Worm (Caenorhabditis elegans): Measurements from ENCODE around the gene srh-74.

srh-74 gene

DNA sequence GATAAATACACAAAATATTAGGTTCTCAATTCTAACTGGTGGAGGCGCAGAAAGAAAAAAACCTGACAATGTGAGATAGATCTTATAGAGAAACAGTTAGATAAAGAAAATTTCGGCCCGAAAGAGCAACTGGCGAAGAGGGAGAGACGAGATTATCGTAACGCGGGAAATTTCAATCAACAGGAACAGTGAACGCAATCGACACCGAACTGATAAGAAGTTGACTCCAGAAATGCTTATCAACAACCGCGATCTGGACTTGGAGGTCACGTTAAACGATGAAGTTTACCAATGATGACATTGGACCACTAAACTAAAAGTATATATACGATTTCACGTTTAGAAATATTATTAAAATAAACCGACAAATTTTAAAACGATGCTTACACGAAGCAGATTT lies 27.8 kb upstream of the srh-74 start:
- TF ChIP-seq lin-11 (tag; optimal IDR thresholded peaks at IDR 0.05) (no peak), elt-2 (tag; optimal IDR thresholded peaks at IDR 0.05) (peak; percentile 89), ceh-2 (tag; optimal IDR thresholded peaks at IDR 0.05) (no peak), ama-1 (optimal IDR thresholded peaks at IDR 0.05) (peak; percentile 23)

DNA sequence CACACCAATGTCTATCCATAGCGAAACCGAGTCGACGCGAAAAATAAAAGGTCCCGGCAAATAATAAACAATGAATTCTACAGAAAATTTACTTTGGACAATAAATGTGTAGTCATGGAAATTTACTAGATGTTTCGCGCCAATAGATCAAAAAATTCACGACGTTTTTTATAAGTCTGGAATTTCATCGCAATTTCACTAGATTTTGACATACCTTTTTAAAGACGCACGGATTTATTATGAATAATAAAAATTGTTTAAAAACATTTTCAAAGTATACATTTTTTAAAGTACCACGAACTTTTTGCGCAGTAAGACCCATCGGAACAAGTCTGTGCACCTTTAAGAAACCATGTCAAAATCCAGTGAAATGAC lies 27.4 kb upstream of the srh-74 start:
- TF ChIP-seq ceh-30 (tag; optimal IDR thresholded peaks at IDR 0.05) (no peak), F13H6.1 (tag; optimal IDR thresholded peaks at IDR 0.05) (no peak), ama-1 (optimal IDR thresholded peaks at IDR 0.05) (no peak), ceh-2 (tag; optimal IDR thresholded peaks at IDR 0.05) (no peak)

DNA sequence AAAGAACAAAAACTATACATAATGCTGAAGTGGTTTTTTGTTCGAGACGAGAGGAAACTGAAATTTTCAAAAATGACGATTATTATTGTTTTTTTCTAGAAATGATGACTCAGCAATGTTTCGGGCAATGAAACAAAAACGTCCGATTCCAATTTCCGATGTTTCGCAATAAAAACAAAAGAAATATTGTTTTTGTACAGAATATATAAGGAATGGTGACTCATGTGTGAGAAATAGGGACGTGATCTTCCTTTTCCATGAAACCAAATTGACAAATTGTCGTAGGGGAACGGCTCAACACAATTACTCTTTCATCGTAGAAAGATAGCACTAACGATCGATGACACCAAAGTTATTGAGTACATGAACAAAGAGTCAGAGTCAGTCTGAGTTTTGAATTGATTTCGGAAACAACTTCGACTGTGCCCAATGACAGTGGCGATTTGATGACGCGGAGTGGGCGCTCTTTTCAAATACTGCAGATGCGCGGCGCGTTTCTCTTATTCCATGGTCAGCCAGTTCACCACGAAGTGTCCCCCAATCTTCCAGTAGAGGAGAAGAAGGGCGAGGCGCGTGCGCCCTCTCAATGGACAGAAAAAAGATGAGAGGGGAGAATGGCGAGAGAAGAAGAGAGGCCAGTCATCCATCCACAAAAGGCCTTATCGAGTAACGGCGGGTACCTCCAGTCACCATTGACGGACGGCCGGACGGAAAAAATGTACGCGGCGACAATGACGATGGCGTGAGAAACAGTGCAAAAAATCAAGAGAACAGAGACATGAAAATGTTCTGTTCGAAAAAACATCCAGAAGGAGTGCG lies 26.8 kb upstream of the srh-74 start:
- no peak for TF ChIP-seq hlh-15 (tag; optimal IDR thresholded peaks at IDR 0.05)
- TF ChIP-seq K09A11.1 (tag; optimal IDR thresholded peaks at IDR 0.05; ENCODE audit: insufficient read depth), result no peak
- TF ChIP-seq hlh-6 (tag; optimal IDR thresholded peaks at IDR 0.05), result peak; percentile 32
- TF ChIP-seq ztf-16 (tag; optimal IDR thresholded peaks at IDR 0.05), result no peak
- no peak for TF ChIP-seq mec-3 (tag; optimal IDR thresholded peaks at IDR 0.05; ENCODE audit: borderline replicate concordance)
- TF ChIP-seq ceh-6 (GFP tag; optimal IDR thresholded peaks at IDR 0.05), result no peak
- TF ChIP-seq npax-4 (tag; optimal IDR thresholded peaks at IDR 0.05), result no peak
- peak; percentile 14 for TF ChIP-seq ref-2 (tag; optimal IDR thresholded peaks at IDR 0.05)
- no peak for TF ChIP-seq fax-1 (tag; optimal IDR thresholded peaks at IDR 0.05)
- TF ChIP-seq eyg-1 (tag; optimal IDR thresholded peaks at IDR 0.05), result no peak
- peak; percentile 13 for TF ChIP-seq ceh-18 (tag; optimal IDR thresholded peaks at IDR 0.05)
- no peak for TF ChIP-seq dve-1 (tag; optimal IDR thresholded peaks at IDR 0.05)
- no peak for TF ChIP-seq hlh-30 (tag; optimal IDR thresholded peaks at IDR 0.05; ENCODE audit: insufficient read depth)
- TF ChIP-seq ceh-31 (tag; optimal IDR thresholded peaks at IDR 0.05), result peak; percentile 31
- no peak for TF ChIP-seq ceh-30 (tag; optimal IDR thresholded peaks at IDR 0.05)
- TF ChIP-seq unc-42 (tag; optimal IDR thresholded peaks at IDR 0.05), result peak; percentile 25
- no peak for TF ChIP-seq odd-2 (tag; optimal IDR thresholded peaks at IDR 0.05)
- TF ChIP-seq elt-2 (tag; optimal IDR thresholded peaks at IDR 0.05), result no peak
- TF ChIP-seq nfya-1 (tag; optimal IDR thresholded peaks at IDR 0.05), result peak; percentile 23
- TF ChIP-seq sdc-2 (tag; optimal IDR thresholded peaks at IDR 0.05), result peak; percentile 26
- TF ChIP-seq zip-5 (tag; optimal IDR thresholded peaks at IDR 0.05), result no peak
- peak; percentile 54 for TF ChIP-seq elt-4 (tag; optimal IDR thresholded peaks at IDR 0.05)

DNA sequence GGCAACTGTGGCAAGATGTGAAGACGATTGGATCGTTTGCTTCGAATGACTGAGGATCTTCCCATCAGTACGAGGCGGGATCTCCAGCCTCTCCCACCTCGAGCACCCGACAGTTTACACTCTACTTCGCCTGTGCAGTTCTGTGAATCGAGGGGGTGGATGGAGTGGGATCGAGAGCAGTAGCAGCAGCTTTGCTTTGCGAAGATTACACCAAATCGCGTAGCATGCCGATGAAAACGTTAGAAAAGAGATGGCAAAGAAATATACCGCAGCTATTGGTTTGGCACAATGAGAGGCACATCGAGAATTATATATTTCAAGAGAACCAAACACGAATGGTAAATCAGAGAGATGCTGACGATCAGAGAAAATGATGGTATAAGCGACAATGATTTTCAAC lies 25.9 kb upstream of the srh-74 start, which contains the start of gene act-3:
Gene act-3, minus strand, starts transcription at position 51 of the 400 bp plus-strand sequence.
- no peak for TF ChIP-seq pax-1 (tag; optimal IDR thresholded peaks at IDR 0.05)
- peak; percentile 27 for TF ChIP-seq unc-55 (GFP tag; optimal IDR thresholded peaks at IDR 0.05)
- TF ChIP-seq nfya-1 (tag; optimal IDR thresholded peaks at IDR 0.05), result peak; percentile 53
- TF ChIP-seq fkh-10 (GFP tag; optimal IDR thresholded peaks at IDR 0.05), result no peak
- TF ChIP-seq madf-2 (tag; optimal IDR thresholded peaks at IDR 0.05), result no peak
- no peak for TF ChIP-seq sdc-2 (tag; optimal IDR thresholded peaks at IDR 0.05)
- no peak for TF ChIP-seq npax-4 (tag; optimal IDR thresholded peaks at IDR 0.05)
- TF ChIP-seq sox-2 (GFP tag; IDR thresholded peaks at IDR 0.05), result no peak
- TF ChIP-seq ama-1 (optimal IDR thresholded peaks at IDR 0.05), result no peak
- TF ChIP-seq K02D7.2 (tag; optimal IDR thresholded peaks at IDR 0.05), result no peak
- peak; percentile 92 for TF ChIP-seq ceh-18 (tag; optimal IDR thresholded peaks at IDR 0.05)
- TF ChIP-seq pha-2 (tag; optimal IDR thresholded peaks at IDR 0.05), result no peak
- TF ChIP-seq rnt-1 (tag; optimal IDR thresholded peaks at IDR 0.05), result peak; percentile 67
- no peak for TF ChIP-seq ceh-9 (tag; optimal IDR thresholded peaks at IDR 0.05)
- no peak for TF ChIP-seq pag-3 (tag; optimal IDR thresholded peaks at IDR 0.05; ENCODE audit: borderline replicate concordance)
- no peak for TF ChIP-seq eyg-1 (tag; optimal IDR thresholded peaks at IDR 0.05)

Measured in whole organism, late embryonic.